Worm (Caenorhabditis elegans) whole organism, mixed stage, embryonic: ENCODE measurements around the gene ZC84.7.

Experiments
- blmp-1 ChIP-seq: fragments of 150-350 bp; optimal IDR thresholded peaks from 2 replicates; lab custom pipeline; 2014; ENCODE audit warnings: missing biosample characterization, missing genetic modification characterization
- ceh-39 ChIP-seq: fragments of 150-350 bp; optimal IDR thresholded peaks from 2 replicates; lab custom pipeline; 2014; ENCODE audit warnings: missing biosample characterization, missing genetic modification characterization
- flh-1 ChIP-seq: fragments of 200-800 bp; sonication (Bioruptor generic); optimal IDR thresholded peaks from 2 replicates; lab custom pipeline; 2018; ENCODE audit warnings: mild to moderate bottlenecking, missing genetic modification characterization, moderate library complexity, missing compliant biosample characterization
- lsy-2 ChIP-seq: fragments of 150-350 bp; optimal IDR thresholded peaks from 2 replicates; lab custom pipeline; 2014; ENCODE audit warnings: missing biosample characterization, missing genetic modification characterization
- mls-2 ChIP-seq: sonication (generic microtip); optimal IDR thresholded peaks from 2 replicates; lab custom pipeline; 2016; ENCODE audit warnings: mild to moderate bottlenecking, missing genetic modification characterization, moderate library complexity, missing compliant biosample characterization
- nhr-76 ChIP-seq: sonication (generic microtip); optimal IDR thresholded peaks from 2 replicates; lab custom pipeline; 2017; ENCODE audit warnings: missing biosample characterization, missing genetic modification characterization
- unc-39 ChIP-seq: fragments of 150-350 bp; optimal IDR thresholded peaks from 2 replicates; lab custom pipeline; 2014; ENCODE audit warnings: missing biosample characterization, missing genetic modification characterization

DNA sequence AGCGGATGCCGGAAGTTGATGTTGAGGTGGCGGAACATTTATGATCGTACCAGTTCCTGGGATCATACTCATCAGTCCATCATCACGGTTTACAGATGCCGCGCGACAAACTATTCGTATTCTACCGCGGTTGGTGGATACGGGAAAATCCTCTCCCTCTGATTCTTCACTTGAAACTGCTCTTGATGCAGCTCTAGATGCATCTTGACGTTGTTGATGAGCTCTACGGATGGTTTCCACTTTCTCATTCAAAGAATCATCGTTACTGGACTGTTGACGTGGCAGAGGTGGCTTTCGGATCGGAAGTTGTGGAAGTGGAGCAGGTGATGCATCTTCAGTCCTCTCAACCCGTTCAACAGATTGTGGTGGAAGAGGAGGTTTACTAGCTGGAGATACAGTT lies 36.7 kb upstream of the ZC84.7 start:
- no peak for TF ChIP-seq lsy-2
- TF ChIP-seq mls-2 (tag; lab: Kevin White, UChicago): no peak
- TF ChIP-seq nhr-76 (tag; lab: Kevin White, UChicago): no peak
- TF ChIP-seq ceh-39 (tag; lab: Kevin White, UChicago): no peak
- no peak for TF ChIP-seq flh-1 (GFP tag; lab: Kevin White, UChicago)
- no peak for TF ChIP-seq blmp-1 (tag; lab: Kevin White, UChicago)
- no peak for TF ChIP-seq unc-39
